Worm (Caenorhabditis elegans) whole organism, L2 larva: ENCODE measurements around the gene best-2.

Source experiments
- ama-1 ChIP-seq: fragments of 150-350 bp; optimal IDR thresholded peaks from 2 replicates; lab custom pipeline; 2018; ENCODE audit warnings: inconsistent platforms
- fos-1 ChIP-seq: fragments of 150-350 bp; optimal IDR thresholded peaks from 2 replicates; lab custom pipeline; 2014; ENCODE audit warnings: missing biosample characterization, missing genetic modification characterization
- nhr-11 ChIP-seq: fragments of 150-350 bp; optimal IDR thresholded peaks from 2 replicates; lab custom pipeline; 2014; ENCODE audit warnings: missing biosample characterization, missing genetic modification characterization

DNA sequence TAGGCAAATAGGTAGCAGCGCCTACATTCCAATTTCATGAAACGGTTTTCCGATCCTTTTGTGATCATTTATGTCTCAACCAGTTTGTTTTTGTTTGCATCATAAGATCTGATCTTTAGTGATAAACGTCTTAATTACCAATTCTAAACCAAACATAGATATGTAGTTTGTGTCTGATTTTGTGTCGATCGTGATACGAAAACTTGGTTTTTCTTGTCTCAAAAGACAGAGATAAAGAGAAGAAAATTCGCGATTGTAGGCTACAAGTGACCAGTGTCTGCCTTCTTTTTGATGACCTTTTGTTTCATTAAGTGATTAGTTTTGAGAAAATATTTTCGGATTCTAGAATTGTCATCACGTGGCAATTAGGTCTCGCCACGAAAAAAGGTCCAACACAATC is 32.7 kb downstream of the best-2 start:
- no peak for TF ChIP-seq ama-1 (lab: Kevin White, UChicago)
- peak; percentile 35 for TF ChIP-seq nhr-11
- TF ChIP-seq fos-1 = no peak
